Fruit fly (Drosophila melanogaster) Kc167 (cell line): ENCODE measurements around the gene Tim9b.

Source experiments
- Sin3A ChIP-seq: fragments of >200 bp; optimal IDR thresholded peaks from 2 replicates; lab custom pipeline; 2018; ENCODE audit warnings: missing external identifiers
- h ChIP-seq: fragments of >200 bp; optimal IDR thresholded peaks from 3 replicates; lab custom pipeline; 2018; ENCODE audit warnings: missing external identifiers
- psq ChIP-seq: fragments of >200 bp; optimal IDR thresholded peaks from 2 replicates; lab custom pipeline; 2017; ENCODE audit warnings: missing external identifiers
- ttk ChIP-seq: sonication (Bioruptor generic); optimal IDR thresholded peaks from 2 replicates; lab custom pipeline; 2017; ENCODE audit warnings: missing external identifiers

- TF ChIP-seq h (lab: Kevin White, UChicago) (no peak), Sin3A (no peak), ttk (peak; percentile 6), psq (lab: Kevin White, UChicago) (no peak)
Measured at dm6 chrX:19577940-19578632, 40.3 kb downstream of the Tim9b start.
